Fruit fly (Drosophila melanogaster): Measurements from ENCODE around the gene CG11668.

dm6 chr3R:13051942-13052693 is 13.9 kb downstream of the CG11668 start, which contains the start of gene pic:
- TF ChIP-seq CG8478 (optimal IDR thresholded peaks at IDR 0.05) (no peak), CTCF (optimal IDR thresholded peaks at IDR 0.05) (no peak)

Measured in S2 (cell line).